Worm (Caenorhabditis elegans): Measurements from ENCODE around the gene Y49A10A.2.

- no peak for TF ChIP-seq nhr-28 (tag; optimal IDR thresholded peaks at IDR 0.05)
- TF ChIP-seq unc-39 (tag; optimal IDR thresholded peaks at IDR 0.05) = no peak
- TF ChIP-seq nhr-76 (tag; optimal IDR thresholded peaks at IDR 0.05) = no peak
- TF ChIP-seq blmp-1 (tag; optimal IDR thresholded peaks at IDR 0.05) = no peak
- TF ChIP-seq nhr-237 (tag; optimal IDR thresholded peaks at IDR 0.05) = no peak
- TF ChIP-seq sem-2 (GFP tag; optimal IDR thresholded peaks at IDR 0.05) = no peak
- no peak for TF ChIP-seq elt-1 (tag; optimal IDR thresholded peaks at IDR 0.05; ENCODE audit: borderline replicate concordance, insufficient read depth)
- TF ChIP-seq lin-32 (GFP tag; optimal IDR thresholded peaks at IDR 0.05) = no peak
- no peak for TF ChIP-seq ham-2 (GFP tag; optimal IDR thresholded peaks at IDR 0.05)
- no peak for TF ChIP-seq unc-62 (GFP tag; optimal IDR thresholded peaks at IDR 0.05)
These were observed 20.3 kb upstream of the Y49A10A.2 start for ce11 chrX:10392792-10393191.

All from whole organism, mixed stage, embryonic.